Worm (Caenorhabditis elegans): Measurements from ENCODE around the gene ttbk-7.

ttbk-7 gene

DNA sequence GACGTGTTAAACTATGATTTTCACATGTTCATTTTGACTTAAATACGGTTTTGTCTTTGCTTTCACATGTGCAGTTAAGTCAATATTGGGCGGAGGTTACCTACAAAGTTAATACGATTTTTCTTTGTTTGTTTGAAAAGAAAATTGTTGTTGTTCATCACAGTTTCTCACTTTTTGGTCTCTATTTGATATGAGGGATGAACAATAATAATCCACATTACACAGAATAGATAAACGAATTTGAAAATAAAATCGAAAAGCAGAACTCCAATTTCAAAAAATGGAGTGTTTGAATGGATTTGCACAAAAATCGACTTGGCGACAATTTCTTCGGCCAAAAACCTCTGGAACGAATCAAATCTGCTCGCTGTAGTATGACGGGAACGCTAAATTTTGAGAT, 11.1 kb upstream of the ttbk-7 start, which contains the start of gene ttr-29:
Gene ttr-29 (minus strand): TSS at position 101 of the 400 bp plus-strand sequence.
- no peak for TF ChIP-seq mel-28 (tag; optimal IDR thresholded peaks at IDR 0.05; ENCODE audit: borderline replicate concordance)
- no peak for TF ChIP-seq F23B12.7 (tag; optimal IDR thresholded peaks at IDR 0.05; ENCODE audit: insufficient read depth)
- TF ChIP-seq ceh-79 (tag; optimal IDR thresholded peaks at IDR 0.05) = no peak
- no peak for TF ChIP-seq let-607 (tag; optimal IDR thresholded peaks at IDR 0.05)
- TF ChIP-seq dox-1 (GFP tag; IDR thresholded peaks at IDR 0.05) = no peak
- TF ChIP-seq Y53F4B.3 (GFP tag; IDR thresholded peaks at IDR 0.05) = no peak
- no peak for TF ChIP-seq chd-7 (tag; optimal IDR thresholded peaks at IDR 0.05)

DNA sequence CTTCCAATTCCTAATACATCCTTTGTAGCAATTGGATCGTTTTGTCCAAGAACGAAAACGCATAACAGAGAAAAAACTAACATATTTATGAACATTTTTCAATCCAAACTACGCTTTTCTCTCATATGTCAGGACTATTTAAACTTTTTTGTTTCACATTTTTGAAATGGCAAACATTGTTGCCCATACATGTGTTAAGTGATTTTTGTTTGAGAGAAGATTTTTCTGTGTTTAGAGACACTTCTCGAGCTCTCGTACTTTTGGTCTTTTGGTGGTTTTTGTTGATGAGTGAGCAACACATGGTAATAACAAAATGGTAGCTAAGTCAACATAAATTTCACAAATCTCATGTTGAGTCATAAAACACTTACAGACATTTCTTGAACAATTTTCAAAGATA, 9.4 kb upstream of the ttbk-7 start, which contains the start of gene ttr-28:
Gene ttr-28 (minus strand): TSS at position 101 of the 400 bp plus-strand sequence.
- TF ChIP-seq rec-8 (tag; optimal IDR thresholded peaks at IDR 0.05) (no peak), efl-1 (GFP tag; optimal IDR thresholded peaks at IDR 0.05) (no peak), ztf-26 (tag; optimal IDR thresholded peaks at IDR 0.05) (no peak), akir-1 (GFP tag; optimal IDR thresholded peaks at IDR 0.05) (no peak), nhr-27 (tag; optimal IDR thresholded peaks at IDR 0.05) (no peak), F22D6.2 (tag; optimal IDR thresholded peaks at IDR 0.05) (no peak), D2030.7 (GFP tag; IDR thresholded peaks at IDR 0.05) (no peak), attf-6 (GFP tag; IDR thresholded peaks at IDR 0.05) (no peak), ceh-79 (tag; optimal IDR thresholded peaks at IDR 0.05) (no peak), tlf-1 (GFP tag; optimal IDR thresholded peaks at IDR 0.05) (no peak), lsl-1 (GFP tag; optimal IDR thresholded peaks at IDR 0.05) (no peak), lin-54 (GFP tag; optimal IDR thresholded peaks at IDR 0.05) (no peak), ceh-27 (GFP tag; optimal IDR thresholded peaks at IDR 0.05) (no peak), Y53G8AR.9 (GFP tag; conservative IDR thresholded peaks at IDR 0.05) (no peak), C17E4.6 (GFP tag; IDR thresholded peaks at IDR 0.05) (no peak), somi-1 (GFP tag; optimal IDR thresholded peaks at IDR 0.05) (no peak), xnd-1 (tag; optimal IDR thresholded peaks at IDR 0.05) (no peak), sptf-2 (GFP tag; optimal IDR thresholded peaks at IDR 0.05) (no peak), ztf-25 (GFP tag; IDR thresholded peaks at IDR 0.05) (no peak)

DNA sequence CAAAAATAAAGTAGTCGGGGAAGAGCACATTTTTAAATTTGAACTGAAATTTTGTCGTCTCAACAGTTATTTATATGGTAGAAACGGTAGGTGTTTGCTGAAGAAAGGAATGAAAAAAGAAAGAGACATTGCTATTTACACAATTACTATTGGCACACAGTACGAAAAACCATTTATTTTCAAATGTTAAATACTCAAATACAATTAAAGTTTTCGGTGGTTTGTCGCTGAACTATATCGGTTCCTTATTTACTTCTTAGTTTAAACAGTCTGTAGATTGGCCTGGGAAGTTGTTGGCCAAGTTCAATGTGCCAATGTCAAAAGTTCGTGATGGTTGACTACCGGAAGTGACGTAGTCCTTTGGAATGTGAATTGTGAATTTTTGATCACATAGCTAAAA, 8.4 kb upstream of the ttbk-7 start, which contains the start of gene ttr-27:
Gene ttr-27 (minus strand): TSS at position 45 of the 400 bp plus-strand sequence.
- TF ChIP-seq ztf-22 (GFP tag; optimal IDR thresholded peaks at IDR 0.05) (no peak), die-1 (tag; optimal IDR thresholded peaks at IDR 0.05) (no peak), cebp-1 (GFP tag; IDR thresholded peaks at IDR 0.05) (no peak), cebp-1 (tag; optimal IDR thresholded peaks at IDR 0.05) (no peak), nfya-2 (GFP tag; IDR thresholded peaks at IDR 0.05) (no peak), lin-35 (GFP tag; optimal IDR thresholded peaks at IDR 0.05) (no peak), T26A5.8 (tag; optimal IDR thresholded peaks at IDR 0.05) (no peak), ama-1 (optimal IDR thresholded peaks at IDR 0.05) (no peak), ama-1 (GFP tag; optimal IDR thresholded peaks at IDR 0.05) (no peak), F10E7.11 (tag; optimal IDR thresholded peaks at IDR 0.05) (no peak), attf-3 (GFP tag; conservative IDR thresholded peaks at IDR 0.05) (no peak), mel-28 (tag; optimal IDR thresholded peaks at IDR 0.05; ENCODE audit: borderline replicate concordance) (no peak), tbx-9 (tag; optimal IDR thresholded peaks at IDR 0.05; ENCODE audit: borderline replicate concordance) (no peak), sdz-38 (tag; optimal IDR thresholded peaks at IDR 0.05) (no peak), Y53G8AR.9 (GFP tag; conservative IDR thresholded peaks at IDR 0.05) (no peak), atf-7 (tag; optimal IDR thresholded peaks at IDR 0.05) (no peak), ceh-91 (GFP tag; IDR thresholded peaks at IDR 0.05) (no peak)

All from whole organism, young adult.